Fruit fly (Drosophila melanogaster): ENCODE results near the gene Hpd.
A peak's percentile ranks its signal among the peaks of the same experiment; 100 is the strongest.

The Hpd gene

DNA sequence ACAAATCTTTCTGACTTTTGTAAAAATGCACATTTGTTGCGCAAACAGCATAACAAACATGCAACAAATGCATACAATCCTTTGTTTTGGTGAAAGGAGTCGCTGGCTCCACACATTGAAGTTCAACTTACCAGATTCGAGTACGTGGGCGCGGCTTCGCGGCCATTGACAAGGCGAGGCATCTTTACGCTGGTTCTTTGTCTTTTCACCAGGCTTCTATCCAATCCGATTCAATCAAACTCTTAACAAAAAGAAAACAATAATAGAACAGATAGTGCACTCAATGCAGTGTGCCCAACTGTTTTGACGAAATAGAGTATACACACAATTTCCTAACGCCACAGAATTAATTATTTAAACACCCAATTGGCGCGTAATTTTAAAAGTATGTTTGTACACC lies 9.5 kb downstream of the Hpd start, which contains the start of gene CG5262:
CG5262 (minus strand) TSS at position 294 of the 400 bp plus-strand sequence.
- TF ChIP-seq Blimp-1 (GFP tag; optimal IDR thresholded peaks at IDR 0.05) (no peak), CG15336 (GFP tag; IDR thresholded peaks at IDR 0.05) (0 out of 2 replicates have a peak, but pooled peaks have one; percentile 25), fkh (GFP tag; optimal IDR thresholded peaks at IDR 0.05) (no peak), CG3032 (tag; optimal IDR thresholded peaks at IDR 0.05) (peak; percentile 13), Sox14 (GFP tag; optimal IDR thresholded peaks at IDR 0.05) (peak; percentile 87)

- no peak for TF ChIP-seq eg (GFP tag; IDR thresholded peaks at IDR 0.05)
Measured at dm6 chr3L:20427449-20427848, 12.2 kb downstream of the Hpd start, which contains the start of gene CG5274. Gene CG5274, minus strand, starts transcription at chr3L:20427666.

DNA sequence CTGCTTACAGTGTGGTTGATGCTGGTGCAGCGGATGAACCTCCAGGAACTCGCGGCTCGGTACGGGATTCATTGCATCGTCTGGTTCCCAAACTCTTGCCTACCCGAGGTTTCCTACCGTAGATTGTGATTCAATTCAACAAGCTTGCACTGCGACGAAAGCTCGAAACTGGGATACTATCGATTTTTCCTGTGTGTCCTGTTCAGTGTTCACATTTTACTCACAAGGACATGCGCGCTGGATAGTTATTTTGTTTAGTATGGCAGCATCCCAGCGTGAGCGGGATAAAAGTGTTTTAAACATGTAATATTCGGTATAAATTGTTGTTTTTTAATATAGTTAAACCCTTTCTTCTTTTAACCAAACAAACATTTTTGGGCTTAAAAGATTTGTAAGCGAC lies 13.8 kb downstream of the Hpd start, which contains the start of gene CG5282:
CG5282 (minus strand) TSS at position 184 of the 400 bp plus-strand sequence.
- TF ChIP-seq dac (GFP tag; optimal IDR thresholded peaks at IDR 0.05) (no peak), eg (GFP tag; IDR thresholded peaks at IDR 0.05) (no peak), CG11762 (GFP tag; optimal IDR thresholded peaks at IDR 0.05; ENCODE audit: insufficient read depth) (no peak), ss (GFP tag; optimal IDR thresholded peaks at IDR 0.05) (no peak), topi (GFP tag; optimal IDR thresholded peaks at IDR 0.05) (no peak), cyc (GFP tag; optimal IDR thresholded peaks at IDR 0.05) (no peak), CG6854 (GFP tag; optimal IDR thresholded peaks at IDR 0.05) (no peak), Sox102F (GFP tag; optimal IDR thresholded peaks at IDR 0.05) (no peak), CG9139 (GFP tag; optimal IDR thresholded peaks at IDR 0.05) (no peak)

dm6 chr3L:20413304-20413703 lies 26.4 kb downstream of the Hpd start, which contains the start of gene zye:
Gene zye, plus strand, starts transcription at chr3L:20413604.
- TF ChIP-seq Gug (GFP tag; IDR thresholded peaks at IDR 0.05) (no peak), OdsH (GFP tag; optimal IDR thresholded peaks at IDR 0.05) (no peak), Sox15 (GFP tag; optimal IDR thresholded peaks at IDR 0.05) (no peak), Eip75B (GFP tag; optimal IDR thresholded peaks at IDR 0.05) (no peak), CG16779 (tag; optimal IDR thresholded peaks at IDR 0.05) (no peak), Lpt (GFP tag; optimal IDR thresholded peaks at IDR 0.05) (no peak)

DNA sequence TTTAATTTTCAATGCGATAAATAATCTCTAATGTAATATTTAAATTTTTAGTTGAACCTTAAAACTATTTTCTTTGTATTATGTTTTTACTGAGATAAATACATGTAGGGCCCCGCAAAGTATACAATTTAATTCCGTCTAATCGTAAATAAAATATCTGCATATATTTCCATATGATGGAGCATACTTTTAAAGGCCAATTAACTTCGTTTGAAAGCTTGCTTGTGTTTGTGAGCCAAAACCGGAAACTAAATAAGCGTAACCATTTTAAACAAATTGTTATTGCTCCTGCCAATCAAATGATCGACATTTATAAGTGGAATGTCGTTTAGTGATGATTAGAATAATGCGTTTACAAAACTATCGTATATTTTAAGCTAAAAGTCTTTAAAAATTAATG lies 28.9 kb downstream of the Hpd start:
- TF ChIP-seq Eip78C (GFP tag) (peak; percentile 47), eg (GFP tag; IDR thresholded peaks at IDR 0.05) (no peak), svp (GFP tag) (peak; percentile 22), CG1621 (tag; optimal IDR thresholded peaks at IDR 0.05) (no peak), vri (GFP tag; optimal IDR thresholded peaks at IDR 0.05) (peak; percentile 2)

- TF ChIP-seq CG32006 (GFP tag; optimal IDR thresholded peaks at IDR 0.05) (no peak), CG16779 (tag; optimal IDR thresholded peaks at IDR 0.05) (no peak), CG15336 (GFP tag; IDR thresholded peaks at IDR 0.05) (no peak), OdsH (GFP tag; optimal IDR thresholded peaks at IDR 0.05) (no peak), CG8319 (GFP tag; optimal IDR thresholded peaks at IDR 0.05) (no peak), Hr38 (GFP tag; optimal IDR thresholded peaks at IDR 0.05) (no peak), eg (GFP tag; IDR thresholded peaks at IDR 0.05) (no peak), dsx (GFP tag; optimal IDR thresholded peaks at IDR 0.05; ENCODE audit: poor library complexity, severe bottlenecking) (no peak)
Measured at dm6 chr3L:20410345-20410744, 29.3 kb downstream of the Hpd start, which contains the start of gene CG13248. Gene CG13248, minus strand, starts transcription at chr3L:20410566.

Data from whole organism, prepupa.